Fruit fly (Drosophila melanogaster) whole organism, embryonic: Measurements from ENCODE around the gene CG43815.

ENCODE experiments used
- ATbp ChIP-seq: fragments of 200-800 bp; sonication (Bioruptor generic); optimal IDR thresholded peaks from 2 replicates; lab custom pipeline; 2017; ENCODE audit warnings: missing biosample characterization, mild to moderate bottlenecking, missing genetic modification characterization, missing genetic modification reagents
- Ada2b ChIP-seq: fragments of 200-800 bp; sonication (Bioruptor generic); IDR thresholded peaks from 2 replicates; pipeline ENCODE4 v1.3.6; 2022; ENCODE audit warnings: missing biosample characterization, missing genetic modification characterization
- Aef1 ChIP-seq: fragments of 200-800 bp; sonication (Bioruptor generic); IDR thresholded peaks from 3 replicates; pipeline ENCODE4 v1.3.6; 2022; ENCODE audit warnings: missing biosample characterization, missing genetic modification characterization
- Antp ChIP-seq: fragments of 200-800 bp; sonication (Bioruptor generic); optimal IDR thresholded peaks from 3 replicates; lab custom pipeline; 2016; ENCODE audit warnings: missing biosample characterization, missing genetic modification characterization
- Awh ChIP-seq: fragments of 200-800 bp; sonication (Bioruptor generic); IDR thresholded peaks from 2 replicates; pipeline ENCODE4, ENCODE4 v1.3.6; 2022; ENCODE audit warnings: missing biosample characterization, missing genetic modification characterization
- Blimp-1 ChIP-seq: fragments of 200-800 bp; sonication (Bioruptor generic); optimal IDR thresholded peaks from 3 replicates; lab custom pipeline; 2018; ENCODE audit warnings: missing biosample characterization, missing genetic modification characterization, mild to moderate bottlenecking, moderate library complexity, missing genetic modification reagents
- CG10959 ChIP-seq: fragments of 200-800 bp; sonication (Bioruptor generic); IDR thresholded peaks from 2 replicates; pipeline ENCODE4 v1.3.6; 2022; ENCODE audit warnings: missing biosample characterization, missing genetic modification characterization
- CG14014 ChIP-seq: fragments of 200-800 bp; sonication (Bioruptor generic); IDR thresholded peaks from 2 replicates; pipeline ENCODE4 v1.3.6; 2022; ENCODE audit warnings: missing biosample characterization, missing genetic modification characterization
- CG15011 ChIP-seq: fragments of 200-800 bp; sonication (Bioruptor generic); optimal IDR thresholded peaks from 3 replicates; lab custom pipeline; 2018; ENCODE audit warnings: missing biosample characterization, mild to moderate bottlenecking, missing genetic modification characterization
- CG15696 ChIP-seq: fragments of 200-800 bp; sonication (Bioruptor generic); optimal IDR thresholded peaks from 2 replicates; lab custom pipeline; 2019; ENCODE audit warnings: missing biosample characterization, mild to moderate bottlenecking, missing genetic modification characterization, moderate library complexity
- CG17186 ChIP-seq: fragments of 200-800 bp; sonication (Bioruptor generic); optimal IDR thresholded peaks from 3 replicates; lab custom pipeline; 2017; ENCODE audit warnings: missing biosample characterization, missing genetic modification reagents, missing genetic modification characterization
- CG17328 ChIP-seq: fragments of 200-800 bp; sonication (Bioruptor generic); IDR thresholded peaks from 2 replicates; pipeline ENCODE4 v1.3.6; 2022; ENCODE audit warnings: missing biosample characterization, missing genetic modification characterization
- CG33557 ChIP-seq: fragments of 200-800 bp; sonication (Bioruptor generic); optimal IDR thresholded peaks from 2 replicates; lab custom pipeline; 2019; ENCODE audit warnings: missing biosample characterization, mild to moderate bottlenecking, missing genetic modification characterization, moderate library complexity
- CG3726 ChIP-seq: fragments of 200-800 bp; sonication (Bioruptor generic); IDR thresholded peaks from 3 replicates; pipeline ENCODE4, ENCODE4 v1.3.6; 2022; ENCODE audit warnings: missing biosample characterization, missing genetic modification characterization
- CG3847 ChIP-seq: fragments of 200-800 bp; sonication (Bioruptor generic); IDR thresholded peaks from 2 replicates; pipeline ENCODE4 v1.3.6; 2022; ENCODE audit warnings: missing biosample characterization, missing genetic modification characterization
- CG4820 ChIP-seq: fragments of 200-800 bp; sonication (Bioruptor generic); optimal IDR thresholded peaks from 3 replicates; lab custom pipeline; 2016; ENCODE audit warnings: missing biosample characterization, missing genetic modification characterization
- CG7786 ChIP-seq: fragments of 200-800 bp; sonication (Bioruptor generic); optimal IDR thresholded peaks from 2 replicates; lab custom pipeline; 2016; ENCODE audit warnings: missing biosample characterization, missing genetic modification characterization
- CG9727 ChIP-seq: fragments of 200-800 bp; sonication (Bioruptor generic); optimal IDR thresholded peaks from 3 replicates; lab custom pipeline; 2017; ENCODE audit warnings: missing biosample characterization, mild to moderate bottlenecking, missing genetic modification characterization
- CG9817 ChIP-seq: fragments of 200-800 bp; sonication (Bioruptor generic); optimal IDR thresholded peaks from 2 replicates; lab custom pipeline; 2018; ENCODE audit warnings: missing biosample characterization, mild to moderate bottlenecking, missing genetic modification characterization, moderate library complexity
- Dad ChIP-seq: fragments of 200-800 bp; sonication (Bioruptor generic); optimal IDR thresholded peaks from 3 replicates; lab custom pipeline; 2016; ENCODE audit warnings: missing biosample characterization, missing genetic modification characterization
- E2f1 ChIP-seq: fragments of 200-800 bp; sonication (Bioruptor generic); IDR thresholded peaks from 2 replicates; pipeline ENCODE4 v1.3.6; 2022; ENCODE audit warnings: missing biosample characterization, missing genetic modification characterization
- GATAe ChIP-seq: fragments of 200-800 bp; sonication (Bioruptor generic); conservative IDR thresholded peaks from 2 replicates; pipeline ENCODE4 v1.3.6; 2022; ENCODE audit warnings: missing biosample characterization, missing genetic modification characterization
- Gug ChIP-seq: fragments of 200-800 bp; sonication (Bioruptor generic); IDR thresholded peaks from 4 replicates; pipeline ENCODE4 v1.3.6; 2022; ENCODE audit warnings: missing biosample characterization, missing genetic modification characterization
- H2.0 ChIP-seq: fragments of 200-800 bp; sonication (Bioruptor generic); IDR thresholded peaks from 2 replicates; pipeline ENCODE4 v1.3.6; 2022; ENCODE audit warnings: missing biosample characterization, missing genetic modification characterization
- HmgD ChIP-seq: fragments of 200-800 bp; sonication (Bioruptor generic); optimal IDR thresholded peaks from 3 replicates; lab custom pipeline; 2016; ENCODE audit warnings: missing biosample characterization, missing genetic modification characterization
- HmgZ ChIP-seq: fragments of 200-800 bp; sonication (Bioruptor generic); optimal IDR thresholded peaks from 2 replicates; lab custom pipeline; 2018; ENCODE audit warnings: missing biosample characterization, mild to moderate bottlenecking, missing genetic modification characterization
- Ravus ChIP-seq: fragments of 200-800 bp; sonication (Bioruptor generic); IDR thresholded peaks from 2 replicates; pipeline ENCODE4 v1.3.6; 2022; ENCODE audit warnings: missing biosample characterization, missing genetic modification characterization
- Trl ChIP-seq, 3 experiments: fragments of >200 bp in 2 of 3; fragments of 200-800 bp in 1 of 3; sonication (Bioruptor generic) in 1 of 3; optimal IDR thresholded peaks; 2 replicates in 1 of 3; 3 replicates in 2 of 3; lab custom pipeline; 2016 to 2017; ENCODE audit warnings: missing biosample characterization in 1 of 3, missing genetic modification characterization in 1 of 3
- YL-1 ChIP-seq: fragments of 200-800 bp; sonication (Bioruptor generic); optimal IDR thresholded peaks from 3 replicates; lab custom pipeline; 2017; ENCODE audit warnings: missing biosample characterization, mild to moderate bottlenecking, missing genetic modification characterization
- abd-A ChIP-seq: fragments of 200-800 bp; sonication (Bioruptor generic); optimal IDR thresholded peaks from 3 replicates; lab custom pipeline; 2019; ENCODE audit warnings: missing biosample characterization, mild to moderate bottlenecking, missing genetic modification characterization, moderate library complexity
- ase ChIP-seq: fragments of 200-800 bp; sonication (Bioruptor generic); IDR thresholded peaks from 3 replicates; pipeline ENCODE4 v1.3.6; 2022; ENCODE audit warnings: missing biosample characterization, missing genetic modification characterization
- ci ChIP-seq: fragments of 200-800 bp; sonication (Bioruptor generic); IDR thresholded peaks from 3 replicates; pipeline ENCODE4 v1.3.6; 2022; ENCODE audit warnings: missing biosample characterization, missing genetic modification characterization
- dpn ChIP-seq, 2 experiments: fragments of 200-800 bp; sonication (Bioruptor generic); optimal IDR thresholded peaks; 3 replicates each; lab custom pipeline; 2016; ENCODE audit warnings: missing biosample characterization in 2 of 2, missing genetic modification characterization in 2 of 2
- ewg ChIP-seq: fragments of 200-800 bp; sonication (Bioruptor generic); optimal IDR thresholded peaks from 3 replicates; lab custom pipeline; 2017; ENCODE audit warnings: mild to moderate bottlenecking, missing biosample characterization, missing genetic modification reagents, missing genetic modification characterization
- fd96Cb ChIP-seq: fragments of 200-800 bp; sonication (Bioruptor generic); optimal IDR thresholded peaks from 2 replicates; lab custom pipeline; 2018; ENCODE audit warnings: missing biosample characterization, mild to moderate bottlenecking, missing genetic modification characterization, moderate library complexity
- fu2 ChIP-seq: fragments of 200-800 bp; sonication (Bioruptor generic); optimal IDR thresholded peaks from 2 replicates; lab custom pipeline; 2016; ENCODE audit warnings: missing biosample characterization, missing genetic modification characterization
- gce ChIP-seq: fragments of 200-800 bp; sonication (Bioruptor generic); IDR thresholded peaks from 3 replicates; pipeline ENCODE4 v1.3.6; 2022; ENCODE audit warnings: missing biosample characterization, missing genetic modification characterization
- h ChIP-seq: fragments of >200 bp; optimal IDR thresholded peaks from 2 replicates; lab custom pipeline; 2017
- hbn ChIP-seq: fragments of 200-800 bp; sonication (Bioruptor generic); IDR thresholded peaks from 2 replicates; pipeline ENCODE4 v1.3.6; 2022; ENCODE audit warnings: missing biosample characterization, missing genetic modification characterization; ENCODE audit not compliant: partially characterized antibody
- lov ChIP-seq, 2 experiments: fragments of 200-800 bp in 1 of 2; fragments of >200 bp in 1 of 2; sonication (Bioruptor generic) in 1 of 2; IDR thresholded peaks in 1 of 2; optimal IDR thresholded peaks in 1 of 2; 2 replicates in 1 of 2; 3 replicates in 1 of 2; pipeline versions ENCODE4 v1.3.6 to Lab custom; 2017 to 2022; ENCODE audit warnings: missing biosample characterization in 1 of 2, missing genetic modification characterization in 1 of 2
- mirr ChIP-seq: fragments of 200-800 bp; sonication (Bioruptor generic); optimal IDR thresholded peaks from 3 replicates; lab custom pipeline; 2018; ENCODE audit warnings: missing biosample characterization, mild to moderate bottlenecking, missing genetic modification characterization
- nom ChIP-seq: fragments of 200-800 bp; sonication (Bioruptor generic); optimal IDR thresholded peaks from 2 replicates; lab custom pipeline; 2017; ENCODE audit warnings: missing biosample characterization, missing genetic modification characterization, mild to moderate bottlenecking, moderate library complexity, missing genetic modification reagents
- odd ChIP-seq: fragments of 200-800 bp; sonication (Bioruptor generic); optimal IDR thresholded peaks from 2 replicates; lab custom pipeline; 2017; ENCODE audit warnings: missing biosample characterization, mild to moderate bottlenecking, missing genetic modification characterization
- phol ChIP-seq: fragments of 200-800 bp; sonication (Bioruptor generic); optimal IDR thresholded peaks from 3 replicates; lab custom pipeline; 2018; ENCODE audit warnings: missing biosample characterization, mild to moderate bottlenecking, missing genetic modification characterization, moderate library complexity
- pros ChIP-seq: fragments of 200-800 bp; sonication (Bioruptor generic); optimal IDR thresholded peaks from 3 replicates; lab custom pipeline; 2019; ENCODE audit warnings: missing biosample characterization, mild to moderate bottlenecking, missing genetic modification characterization, moderate library complexity
- scrt ChIP-seq: fragments of 200-800 bp; sonication (Bioruptor generic); optimal IDR thresholded peaks from 2 replicates; lab custom pipeline; 2018; ENCODE audit warnings: missing biosample characterization, mild to moderate bottlenecking, missing genetic modification characterization, moderate library complexity
- slp2 ChIP-seq: fragments of 200-800 bp; sonication (Bioruptor generic); optimal IDR thresholded peaks from 2 replicates; lab custom pipeline; 2016; ENCODE audit warnings: missing biosample characterization, missing genetic modification characterization
- toy ChIP-seq: fragments of 200-800 bp; sonication (Bioruptor generic); IDR thresholded peaks from 2 replicates; pipeline ENCODE4 v1.3.6; 2022; ENCODE audit warnings: missing biosample characterization, missing genetic modification characterization
- tup ChIP-seq: fragments of 200-800 bp; sonication (Bioruptor generic); optimal IDR thresholded peaks from 2 replicates; lab custom pipeline; 2016; ENCODE audit warnings: missing biosample characterization, mild to moderate bottlenecking, missing genetic modification characterization, moderate library complexity
- usp ChIP-seq: fragments of >200 bp; optimal IDR thresholded peaks from 2 replicates; lab custom pipeline; 2017; ENCODE audit warnings: missing biosample characterization, missing genetic modification characterization

CG43815 gene

DNA sequence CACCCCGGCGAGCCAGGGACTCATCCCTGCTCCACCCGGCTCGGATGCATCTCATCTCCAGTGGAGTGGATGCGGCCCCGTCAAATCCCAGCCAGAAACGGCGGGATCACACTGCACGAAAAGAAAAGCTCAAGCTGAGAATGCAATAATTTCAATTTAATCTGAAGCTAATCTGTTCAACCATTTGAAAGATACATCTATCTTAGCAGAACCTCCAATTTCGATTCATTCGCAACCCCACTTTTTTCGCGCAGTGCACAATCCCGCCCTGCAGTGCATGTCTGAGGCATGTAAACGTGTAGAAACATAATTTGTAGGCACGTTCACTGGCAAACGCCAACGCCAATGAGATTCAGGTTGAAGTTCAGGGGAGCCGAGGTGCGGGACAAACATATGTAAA lies 22.5 kb downstream of the CG43815 start (continued):
- TF ChIP-seq Trl (optimal IDR thresholded peaks at IDR 0.05; lab: Kevin White, UChicago) (no peak), Trl (GFP tag; optimal IDR thresholded peaks at IDR 0.05; lab: Kevin White, UChicago) (peak; percentile 29), CG9727 (peak; percentile 44), GATAe (GFP tag; lab: Robert Waterston, UW) (no peak), Aef1 (GFP tag; lab: Robert Waterston, UW) (peak; percentile 27; the same call in 1 of the 3 replicates), CG15011 (GFP tag; lab: Kevin White, UChicago) (no peak), fu2 (GFP tag; lab: Kevin White, UChicago) (no peak), dpn (GFP tag; optimal IDR thresholded peaks at IDR 0.05; lab: Kevin White, UChicago) (peak; percentile 16 to 48), nom (GFP tag; lab: Kevin White, UChicago) (no peak), phol (peak; percentile 60), Dad (peak; percentile 26), E2f1 (GFP tag; lab: Robert Waterston, UW) (peak; percentile 33; the same call in 1 of the 2 replicates), CG14014 (GFP tag; lab: Robert Waterston, UW) (no peak), mirr (GFP tag; lab: Kevin White, UChicago) (no peak), YL-1 (GFP tag; lab: Kevin White, UChicago) (no peak), ewg (GFP tag; lab: Kevin White, UChicago) (peak; percentile 22), CG7786 (GFP tag; lab: Kevin White, UChicago) (peak; percentile 27), h (no peak), Antp (GFP tag; lab: Kevin White, UChicago) (peak; percentile 65), slp2 (peak; percentile 54), CG15696 (peak; percentile 1), usp (GFP tag; lab: Kevin White, UChicago) (no peak), abd-A (no peak), scrt (GFP tag; lab: Kevin White, UChicago) (no peak), CG17186 (GFP tag; lab: Kevin White, UChicago) (no peak), ATbp (peak; percentile 33), HmgZ (tag; lab: Kevin White, UChicago) (no peak), CG10959 (GFP tag; lab: Robert Waterston, UW) (peak; percentile 55), toy (no peak), tup (GFP tag; lab: Kevin White, UChicago) (no peak), CG9817 (tag; lab: Kevin White, UChicago) (no peak), CG3726 (GFP tag; lab: Robert Waterston, UW) (0 out of 3 replicates have a peak, but pooled peaks have one; percentile 42), odd (GFP tag; lab: Kevin White, UChicago) (no peak), Blimp-1 (peak; percentile 64), gce (GFP tag; lab: Robert Waterston, UW) (peak; percentile 32; the same call in 1 of the 3 replicates), fd96Cb (tag; lab: Kevin White, UChicago) (peak; percentile 56), CG17328 (GFP tag; lab: Robert Waterston, UW) (peak; percentile 68), hbn (GFP tag; lab: Robert Waterston, UW) (no peak), CG33557 (GFP tag; lab: Kevin White, UChicago) (peak; percentile 35), HmgD (GFP tag; lab: Kevin White, UChicago) (no peak), lov (optimal IDR thresholded peaks at IDR 0.05; lab: Kevin White, UChicago) (no peak), lov (GFP tag; IDR thresholded peaks at IDR 0.05; lab: Robert Waterston, UW) (peak; percentile 59; the same call in 2 of the 3 replicates), Gug (GFP tag; lab: Robert Waterston, UW) (peak; percentile 25; the same call in 2 of the 4 replicates), ase (0 out of 3 replicates have a peak, but pooled peaks have one; percentile 36), pros (GFP tag; lab: Kevin White, UChicago) (no peak), Awh (peak; percentile 70), Ravus (GFP tag; lab: Robert Waterston, UW) (no peak), CG3847 (GFP tag; lab: Robert Waterston, UW) (no peak), CG4820 (GFP tag; lab: Kevin White, UChicago) (peak; percentile 44), ci (peak; percentile 77), Ada2b (peak; percentile 41; the same call in 1 of the 2 replicates), H2.0 (peak; percentile 29; the same call in 1 of the 2 replicates)
